Worm (Caenorhabditis elegans): ENCODE measurements around the gene C35D10.17.

C35D10.17 gene

ce11 chrIII:4830207-4830606, 36.7 kb upstream of the C35D10.17 start, which contains the start of gene nspd-9:
TSS of gene nspd-9 (minus strand) at chrIII:4830307.
- TF ChIP-seq ceh-16 (tag; optimal IDR thresholded peaks at IDR 0.05): no peak
- no peak for TF ChIP-seq nhr-77 (tag; optimal IDR thresholded peaks at IDR 0.05)
- TF ChIP-seq lin-39 (tag; optimal IDR thresholded peaks at IDR 0.05): no peak
- TF ChIP-seq nhr-11 (tag; optimal IDR thresholded peaks at IDR 0.05): no peak
- no peak for TF ChIP-seq R02D3.7 (tag; optimal IDR thresholded peaks at IDR 0.05)
- TF ChIP-seq nhr-23 (tag; optimal IDR thresholded peaks at IDR 0.05): no peak
- TF ChIP-seq aly-2 (tag; optimal IDR thresholded peaks at IDR 0.05): no peak
- no peak for TF ChIP-seq unc-39 (tag; optimal IDR thresholded peaks at IDR 0.05)
- no peak for TF ChIP-seq ama-1 (optimal IDR thresholded peaks at IDR 0.05)
- TF ChIP-seq egl-27 (tag; optimal IDR thresholded peaks at IDR 0.05): no peak
- TF ChIP-seq mml-1 (tag; optimal IDR thresholded peaks at IDR 0.05): no peak
- TF ChIP-seq hmg-11 (tag; optimal IDR thresholded peaks at IDR 0.05): no peak
- TF ChIP-seq ztf-11 (tag; optimal IDR thresholded peaks at IDR 0.05): no peak

- TF ChIP-seq elt-1 (tag; optimal IDR thresholded peaks at IDR 0.05) (no peak), elt-2 (tag; optimal IDR thresholded peaks at IDR 0.05) (no peak), nfya-1 (tag; optimal IDR thresholded peaks at IDR 0.05; ENCODE audit: insufficient read depth) (no peak), R02D3.7 (tag; optimal IDR thresholded peaks at IDR 0.05) (no peak), aly-2 (tag; optimal IDR thresholded peaks at IDR 0.05) (no peak), lin-15B (tag; optimal IDR thresholded peaks at IDR 0.05) (no peak), lin-39 (tag; optimal IDR thresholded peaks at IDR 0.05) (no peak), lsy-12 (tag; optimal IDR thresholded peaks at IDR 0.05) (no peak), unc-62 (GFP tag; optimal IDR thresholded peaks at IDR 0.05) (no peak), snpc-4 (tag; optimal IDR thresholded peaks at IDR 0.05) (no peak), nhr-28 (tag; optimal IDR thresholded peaks at IDR 0.05) (no peak), ama-1 (optimal IDR thresholded peaks at IDR 0.05) (no peak)
These were observed 29.4 kb upstream of the C35D10.17 start, which contains the start of the genes acbp-7 and F26A1.19 for ce11 chrIII:4837429-4837828. TSS of gene acbp-7 (plus strand) at chrIII:4837729. TSS of gene F26A1.19 (plus strand) at chrIII:4837731.

- no peak for TF ChIP-seq nhr-237 (tag; optimal IDR thresholded peaks at IDR 0.05)
- TF ChIP-seq ceh-82 (tag; optimal IDR thresholded peaks at IDR 0.05): no peak
- no peak for TF ChIP-seq nhr-77 (tag; optimal IDR thresholded peaks at IDR 0.05)
- TF ChIP-seq nhr-23 (tag; optimal IDR thresholded peaks at IDR 0.05): no peak
- TF ChIP-seq nhr-12 (tag; optimal IDR thresholded peaks at IDR 0.05): no peak
- TF ChIP-seq pha-4 (tag; optimal IDR thresholded peaks at IDR 0.05): no peak
- TF ChIP-seq hmg-11 (tag; optimal IDR thresholded peaks at IDR 0.05): no peak
- no peak for TF ChIP-seq ztf-11 (tag; optimal IDR thresholded peaks at IDR 0.05)
- TF ChIP-seq eor-1 (tag; optimal IDR thresholded peaks at IDR 0.05): no peak
- no peak for TF ChIP-seq fkh-10 (GFP tag; optimal IDR thresholded peaks at IDR 0.05)
- no peak for TF ChIP-seq ama-1 (optimal IDR thresholded peaks at IDR 0.05)
- no peak for TF ChIP-seq egl-27 (tag; optimal IDR thresholded peaks at IDR 0.05)
- TF ChIP-seq lin-39 (tag; optimal IDR thresholded peaks at IDR 0.05): no peak
- TF ChIP-seq lsy-12 (tag; optimal IDR thresholded peaks at IDR 0.05): no peak
- no peak for TF ChIP-seq ceh-28 (tag; optimal IDR thresholded peaks at IDR 0.05)
These were observed 24.7 kb upstream of the C35D10.17 start, which contains the start of gene clec-156 for ce11 chrIII:4842173-4842572. TSS of gene clec-156 (minus strand) at chrIII:4842273.

- TF ChIP-seq zag-1 (tag; optimal IDR thresholded peaks at IDR 0.05) (no peak), mdl-1 (tag; optimal IDR thresholded peaks at IDR 0.05) (no peak), skn-1 (tag; optimal IDR thresholded peaks at IDR 0.05) (no peak), nhr-11 (tag; optimal IDR thresholded peaks at IDR 0.05) (no peak), nfya-1 (tag; optimal IDR thresholded peaks at IDR 0.05; ENCODE audit: insufficient read depth) (no peak), daf-12 (tag; optimal IDR thresholded peaks at IDR 0.05) (no peak)
These were observed 22.5 kb upstream of the C35D10.17 start, which contains the start of the genes clec-157 and fkh-5 for ce11 chrIII:4844327-4844726. TSS of gene clec-157 (minus strand) at chrIII:4844427. TSS of gene fkh-5 (plus strand) at chrIII:4844662.

ce11 chrIII:4849739-4850138, 17.1 kb upstream of the C35D10.17 start, which contains the start of gene nonu-1:
TSS of gene nonu-1 (minus strand) at chrIII:4849907.
- TF ChIP-seq nhr-43 (tag; optimal IDR thresholded peaks at IDR 0.05; ENCODE audit: poor library complexity, severe bottlenecking) (no peak), jun-1 (tag; optimal IDR thresholded peaks at IDR 0.05) (no peak), daf-12 (tag; optimal IDR thresholded peaks at IDR 0.05) (no peak), nhr-25 (tag; optimal IDR thresholded peaks at IDR 0.05) (no peak)

All from whole organism, L3 larva.